Worm (Caenorhabditis elegans): ENCODE data around the gene srz-13.
A peak's percentile ranks its signal among the peaks of the same experiment; 100 is the strongest.

The srz-13 gene

DNA sequence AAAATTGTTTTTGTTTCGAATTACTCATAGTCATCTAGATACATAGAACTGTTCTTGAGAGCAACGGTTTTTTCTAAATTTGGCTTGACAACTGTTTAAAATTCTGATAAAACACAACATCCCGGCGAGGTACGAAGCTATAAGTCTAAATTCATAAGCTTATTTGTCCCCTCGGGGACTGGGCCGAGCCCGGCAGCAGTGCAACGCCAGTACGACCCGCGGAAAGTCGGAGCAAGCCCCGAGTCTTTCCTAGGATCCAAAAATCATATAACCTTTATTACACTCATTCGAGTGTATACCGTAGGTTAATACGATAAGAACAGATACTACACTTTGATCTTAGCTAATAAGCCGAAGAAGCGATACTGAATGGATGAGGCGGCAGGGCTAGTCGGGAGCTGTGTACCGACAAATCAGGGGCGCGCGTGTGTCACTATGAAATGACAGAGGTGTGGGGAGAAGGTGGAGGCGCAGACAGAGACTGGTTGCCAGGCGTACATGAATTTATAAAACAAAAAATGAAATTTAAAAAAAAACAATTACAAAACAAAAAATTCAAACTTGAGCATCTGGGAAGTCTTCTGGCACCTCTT is 43.4 kb downstream of the srz-13 start:
- peak; percentile 69 for TF ChIP-seq snpc-4 (tag; optimal IDR thresholded peaks at IDR 0.05)
- TF ChIP-seq ceh-88 (GFP tag; IDR thresholded peaks at IDR 0.05), result no peak
- no peak for TF ChIP-seq grh-1 (GFP tag; IDR thresholded peaks at IDR 0.05)

DNA sequence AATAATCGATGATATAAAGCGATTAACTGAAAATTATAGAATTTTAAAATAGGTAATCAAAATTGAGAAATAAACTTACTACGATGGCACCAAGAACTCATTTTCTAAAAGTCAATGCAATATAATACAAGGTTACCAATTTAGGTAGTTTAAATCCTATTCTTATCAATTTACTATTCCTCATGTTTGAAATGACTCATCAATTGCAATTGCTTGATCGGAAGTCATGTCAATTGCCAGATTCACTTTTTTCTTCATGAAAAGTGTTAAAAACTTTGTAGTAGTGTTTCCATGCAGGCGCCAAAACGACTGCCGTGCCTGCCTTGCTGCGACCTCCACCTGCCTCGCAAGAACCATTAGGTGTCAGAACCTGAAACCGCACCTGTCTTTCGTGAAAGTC is 44.4 kb downstream of the srz-13 start, which contains the start of gene F11A5.13:
TSS of gene F11A5.13 (minus strand) at position 101 of the 400 bp plus-strand sequence.
- no peak for TF ChIP-seq unc-130 (tag; optimal IDR thresholded peaks at IDR 0.05)
- no peak for TF ChIP-seq nhr-71 (tag; optimal IDR thresholded peaks at IDR 0.05)
- TF ChIP-seq blmp-1 (tag; optimal IDR thresholded peaks at IDR 0.05), result no peak
- TF ChIP-seq aly-2 (tag; optimal IDR thresholded peaks at IDR 0.05), result no peak
- no peak for TF ChIP-seq tbx-2 (tag; optimal IDR thresholded peaks at IDR 0.05)
- no peak for TF ChIP-seq lin-14 (GFP tag; optimal IDR thresholded peaks at IDR 0.05)
- no peak for TF ChIP-seq pqm-1 (tag; optimal IDR thresholded peaks at IDR 0.05)
- TF ChIP-seq Y116A8C.19 (tag; optimal IDR thresholded peaks at IDR 0.05; ENCODE audit: borderline replicate concordance), result no peak
- TF ChIP-seq xbp-1 (tag; optimal IDR thresholded peaks at IDR 0.05), result no peak
- no peak for TF ChIP-seq hlh-4 (tag; optimal IDR thresholded peaks at IDR 0.05)

DNA sequence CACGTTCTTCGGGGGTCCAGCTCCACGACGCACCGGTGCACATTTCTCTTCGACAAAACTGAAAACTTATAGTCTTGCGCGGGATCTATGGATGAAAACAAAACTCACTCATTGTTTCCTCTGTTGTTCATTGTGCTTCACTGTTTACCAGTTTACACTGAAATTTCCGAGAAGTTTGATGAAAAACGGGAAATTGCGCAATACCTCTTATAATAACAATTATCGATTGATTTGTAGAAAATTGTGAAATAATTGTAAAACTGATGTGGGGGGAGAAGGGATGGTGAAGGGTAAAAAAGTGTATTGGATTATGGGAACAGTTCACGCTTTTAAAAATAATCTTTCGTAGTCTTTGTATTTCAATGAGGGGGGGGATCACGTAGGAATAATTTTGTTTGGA is 47.2 kb downstream of the srz-13 start:
- TF ChIP-seq ets-5 (GFP tag; IDR thresholded peaks at IDR 0.05) (no peak), hlh-17 (GFP tag; optimal IDR thresholded peaks at IDR 0.05; ENCODE audit: borderline replicate concordance) (no peak), fos-1 (tag; optimal IDR thresholded peaks at IDR 0.05) (no peak), egl-27 (tag; optimal IDR thresholded peaks at IDR 0.05) (no peak)

ce11 chrV:16229896-16230295 is 47.7 kb downstream of the srz-13 start, which contains the start of the genes F21H7.2 and F21H7.12:
Gene F21H7.2, minus strand, starts transcription at chrV:16229996.
Gene F21H7.12, plus strand, starts transcription at chrV:16230165.
- peak in 1 of 6 experiments; percentile 18 for TF ChIP-seq elt-3 (tag; optimal IDR thresholded peaks at IDR 0.05)
- no peak for TF ChIP-seq pax-3 (tag; optimal IDR thresholded peaks at IDR 0.05)
- no peak for TF ChIP-seq pqm-1 (tag; optimal IDR thresholded peaks at IDR 0.05)

DNA sequence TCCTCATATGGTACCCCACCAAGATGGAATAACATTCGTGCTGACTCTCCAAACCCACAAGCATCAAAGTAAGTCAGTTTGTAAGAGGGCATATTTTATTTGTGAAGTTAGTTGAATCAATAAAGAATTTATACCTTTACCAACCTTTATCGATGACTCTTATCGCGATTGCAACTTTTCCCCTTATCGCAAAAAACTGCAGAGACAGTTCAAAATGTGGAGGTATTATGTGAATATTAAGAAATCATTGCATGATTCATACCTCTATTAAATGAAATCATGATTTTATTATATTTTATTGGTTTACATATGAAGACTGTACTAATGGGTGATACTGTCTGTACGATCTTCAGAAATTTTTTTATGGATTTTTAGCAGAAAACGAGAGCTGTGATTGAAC is 50.0 kb downstream of the srz-13 start, which contains the start of gene gst-22:
TSS of gene gst-22 (minus strand) at position 103 of the 400 bp plus-strand sequence.
- TF ChIP-seq tlp-1 (tag; optimal IDR thresholded peaks at IDR 0.05) (peak; percentile 64), efl-1 (optimal IDR thresholded peaks at IDR 0.05) (no peak), efl-1 (GFP tag; optimal IDR thresholded peaks at IDR 0.05 in 1 of 2) (peak in 1 of 2 experiments; percentile 63), rnt-1 (tag; optimal IDR thresholded peaks at IDR 0.05) (no peak), elt-2 (tag; optimal IDR thresholded peaks at IDR 0.05) (peak; percentile 89)

Measured in whole organism, L1 larva.